Fruit fly (Drosophila melanogaster): ENCODE data around the gene SP1029.

Gene SP1029

dm6 chr3R:29207996-29208395 is 42.3 kb downstream of the SP1029 start (continued):
- TF ChIP-seq amos (GFP tag; IDR thresholded peaks at IDR 0.05; ENCODE audit: partially characterized antibody) (no peak), Optix (GFP tag; IDR thresholded peaks at IDR 0.05) (peak; percentile 66; the same call in 2 of the 3 replicates), CG14965 (GFP tag; optimal IDR thresholded peaks at IDR 0.05; ENCODE audit: borderline replicate concordance) (no peak), Hr51 (GFP tag; optimal IDR thresholded peaks at IDR 0.05) (peak in 1 of 2 experiments; percentile 84), zfh2 (GFP tag; optimal IDR thresholded peaks at IDR 0.05) (peak; percentile 0), CG18764 (GFP tag; optimal IDR thresholded peaks at IDR 0.05) (peak; percentile 35), Atf-2 (GFP tag; optimal IDR thresholded peaks at IDR 0.05) (no peak), CG43689 (GFP tag; IDR thresholded peaks at IDR 0.05) (peak; percentile 61), CG2129 (GFP tag; IDR thresholded peaks at IDR 0.05; ENCODE audit: partially characterized antibody) (no peak), CG13775 (GFP tag; optimal IDR thresholded peaks at IDR 0.05) (peak; percentile 29), Sox102F (GFP tag; optimal IDR thresholded peaks at IDR 0.05) (peak; percentile 89), luna (GFP tag; optimal IDR thresholded peaks at IDR 0.05) (no peak), gcm (GFP tag; optimal IDR thresholded peaks at IDR 0.05) (peak; percentile 73), seq (GFP tag; IDR thresholded peaks at IDR 0.05) (peak; percentile 60), CG7963 (GFP tag; IDR thresholded peaks at IDR 0.05; ENCODE audit: partially characterized antibody) (no peak), D19A (tag; optimal IDR thresholded peaks at IDR 0.05) (peak; percentile 69), CG17829 (tag; optimal IDR thresholded peaks at IDR 0.05) (peak; percentile 75), CG3995 (GFP tag; optimal IDR thresholded peaks at IDR 0.05) (no peak), CG12299 (tag; optimal IDR thresholded peaks at IDR 0.05) (peak; percentile 25), D (optimal IDR thresholded peaks at IDR 0.05) (no peak), D (GFP tag; optimal IDR thresholded peaks at IDR 0.05) (peak; percentile 73), CG13287 (GFP tag; IDR thresholded peaks at IDR 0.05; ENCODE audit: partially characterized antibody) (no peak), eyg (GFP tag; optimal IDR thresholded peaks at IDR 0.05) (no peak), CG2678 (tag; optimal IDR thresholded peaks at IDR 0.05) (peak; percentile 79), ATbp (GFP tag; optimal IDR thresholded peaks at IDR 0.05) (peak; percentile 83), CG7372 (GFP tag; IDR thresholded peaks at IDR 0.05) (peak; percentile 54; the same call in 1 of the 2 replicates), CG9932 (GFP tag; IDR thresholded peaks at IDR 0.05) (no peak), HmgZ (tag; optimal IDR thresholded peaks at IDR 0.05) (no peak), br (optimal IDR thresholded peaks at IDR 0.05) (no peak), slp2 (GFP tag; optimal IDR thresholded peaks at IDR 0.05) (peak; percentile 26), CG7839 (tag; optimal IDR thresholded peaks at IDR 0.05) (peak; percentile 78), Dfd (GFP tag; optimal IDR thresholded peaks at IDR 0.05) (no peak), CrebB (tag; optimal IDR thresholded peaks at IDR 0.05) (peak; percentile 21), CG6683 (GFP tag; optimal IDR thresholded peaks at IDR 0.05) (peak; percentile 29), trem (tag; optimal IDR thresholded peaks at IDR 0.05) (peak; percentile 63), corto (GFP tag; optimal IDR thresholded peaks at IDR 0.05) (peak; percentile 22), ttk (GFP tag; IDR thresholded peaks at IDR 0.05) (peak; percentile 54), Poxn (GFP tag; IDR thresholded peaks at IDR 0.05) (no peak), lilli (GFP tag; optimal IDR thresholded peaks at IDR 0.05) (peak; percentile 34), Mes4 (GFP tag; optimal IDR thresholded peaks at IDR 0.05) (no peak), h (optimal IDR thresholded peaks at IDR 0.05) (no peak), bigmax (GFP tag; optimal IDR thresholded peaks at IDR 0.05) (no peak), pzg (GFP tag; optimal IDR thresholded peaks at IDR 0.05) (no peak), CG10979 (tag; optimal IDR thresholded peaks at IDR 0.05) (peak; percentile 83), Atf3 (GFP tag; optimal IDR thresholded peaks at IDR 0.05) (peak; percentile 33), vnd (GFP tag; IDR thresholded peaks at IDR 0.05; ENCODE audit: partially characterized antibody) (no peak), CG6854 (GFP tag; optimal IDR thresholded peaks at IDR 0.05) (no peak), Elba2 (GFP tag; optimal IDR thresholded peaks at IDR 0.05) (no peak), Dad (GFP tag; optimal IDR thresholded peaks at IDR 0.05) (no peak), maf-S (GFP tag; optimal IDR thresholded peaks at IDR 0.05) (no peak), usp (GFP tag; optimal IDR thresholded peaks at IDR 0.05) (no peak), slbo (GFP tag; IDR thresholded peaks at IDR 0.05) (peak; percentile 34)
